Fruit fly (Drosophila melanogaster): ENCODE measurements around the gene RpL13A.
A peak's percentile ranks its signal among the peaks of the same experiment; 100 is the strongest.

The RpL13A gene

dm6 chr3R:5613114-5613443 lies 11.2 kb upstream of the RpL13A start, which contains the start of gene Atu (continued):
- TF ChIP-seq CG12071 (GFP tag; optimal IDR thresholded peaks at IDR 0.05) = no peak
- TF ChIP-seq Oli (tag; optimal IDR thresholded peaks at IDR 0.05) = no peak
- TF ChIP-seq bcd (GFP tag; optimal IDR thresholded peaks at IDR 0.05) = no peak
- TF ChIP-seq CG14014 (GFP tag; IDR thresholded peaks at IDR 0.05) = no peak
- peak; percentile 46 for TF ChIP-seq CG8089 (GFP tag; optimal IDR thresholded peaks at IDR 0.05)
- peak; percentile 24 for TF ChIP-seq MESR4 (GFP tag; optimal IDR thresholded peaks at IDR 0.05)
- no peak for TF ChIP-seq Hmx (GFP tag; optimal IDR thresholded peaks at IDR 0.05)
- TF ChIP-seq CG9215 (GFP tag; IDR thresholded peaks at IDR 0.05) = no peak
- no peak for TF ChIP-seq pfk (GFP tag; optimal IDR thresholded peaks at IDR 0.05)
- TF ChIP-seq gro (GFP tag; optimal IDR thresholded peaks at IDR 0.05) = peak; percentile 25
- peak; percentile 32 for TF ChIP-seq CG9727 (GFP tag; optimal IDR thresholded peaks at IDR 0.05)
- TF ChIP-seq CG15479 (GFP tag; optimal IDR thresholded peaks at IDR 0.05) = no peak
- TF ChIP-seq CG31365 (tag; optimal IDR thresholded peaks at IDR 0.05) = no peak
- TF ChIP-seq HmgZ (tag; optimal IDR thresholded peaks at IDR 0.05) = peak; percentile 79
- TF ChIP-seq dan (GFP tag; IDR thresholded peaks at IDR 0.05) = no peak
- TF ChIP-seq CG4617 (GFP tag; optimal IDR thresholded peaks at IDR 0.05; ENCODE audit: borderline replicate concordance) = no peak
- no peak for TF ChIP-seq emc (GFP tag; optimal IDR thresholded peaks at IDR 0.05)
- TF ChIP-seq CG9437 (GFP tag; optimal IDR thresholded peaks at IDR 0.05) = peak; percentile 24
- TF ChIP-seq Dip2 (GFP tag; IDR thresholded peaks at IDR 0.05) = no peak
- no peak for TF ChIP-seq CG11093 (GFP tag; IDR thresholded peaks at IDR 0.05)
- peak; percentile 47 for TF ChIP-seq Antp (GFP tag; optimal IDR thresholded peaks at IDR 0.05)
- no peak for TF ChIP-seq ems (GFP tag; optimal IDR thresholded peaks at IDR 0.05)
- no peak for TF ChIP-seq tll (GFP tag; optimal IDR thresholded peaks at IDR 0.05)
- TF ChIP-seq Ets65A (GFP tag) = no peak
- TF ChIP-seq CG7357 (GFP tag; IDR thresholded peaks at IDR 0.05) = no peak
- no peak for TF ChIP-seq ftz-f1 (GFP tag; optimal IDR thresholded peaks at IDR 0.05)
- no peak for TF ChIP-seq Poxn (GFP tag; IDR thresholded peaks at IDR 0.05)
- no peak for TF ChIP-seq CG11695 (GFP tag; IDR thresholded peaks at IDR 0.05)
- peak; percentile 51 for TF ChIP-seq CG7928 (GFP tag; optimal IDR thresholded peaks at IDR 0.05)
- TF ChIP-seq CG10654 (GFP tag; optimal IDR thresholded peaks at IDR 0.05) = no peak
- TF ChIP-seq CG3995 (GFP tag; optimal IDR thresholded peaks at IDR 0.05) = peak; percentile 80
- TF ChIP-seq CG10431 (GFP tag; optimal IDR thresholded peaks at IDR 0.05) = no peak
- no peak for TF ChIP-seq tgo (GFP tag; IDR thresholded peaks at IDR 0.05)
- peak; percentile 3 for TF ChIP-seq Max (GFP tag; optimal IDR thresholded peaks at IDR 0.05)
- no peak for TF ChIP-seq kni (GFP tag; optimal IDR thresholded peaks at IDR 0.05)
- TF ChIP-seq CG6272 (GFP tag; IDR thresholded peaks at IDR 0.05) = no peak
- no peak for TF ChIP-seq CG32767 (GFP tag; IDR thresholded peaks at IDR 0.05)
- no peak for TF ChIP-seq CG8478 (optimal IDR thresholded peaks at IDR 0.05)
- TF ChIP-seq pnt (GFP tag; optimal IDR thresholded peaks at IDR 0.05) = no peak
- TF ChIP-seq Usf (GFP tag; optimal IDR thresholded peaks at IDR 0.05) = no peak
- no peak for TF ChIP-seq B-H1 (GFP tag; IDR thresholded peaks at IDR 0.05)
- no peak for TF ChIP-seq CG31388 (GFP tag; optimal IDR thresholded peaks at IDR 0.05)
- TF ChIP-seq CG3407 (GFP tag; optimal IDR thresholded peaks at IDR 0.05) = no peak
- no peak for TF ChIP-seq so (GFP tag; IDR thresholded peaks at IDR 0.05)
- peak; percentile 26 for TF ChIP-seq zen (tag; optimal IDR thresholded peaks at IDR 0.05)
- TF ChIP-seq CG17361 (GFP tag; IDR thresholded peaks at IDR 0.05) = peak; percentile 58; the same call in 2 of the 3 replicates
- TF ChIP-seq gfzf (GFP tag; optimal IDR thresholded peaks at IDR 0.05) = peak; percentile 27
- TF ChIP-seq ttk (GFP tag; IDR thresholded peaks at IDR 0.05) = no peak
- TF ChIP-seq CG30403 (GFP tag; optimal IDR thresholded peaks at IDR 0.05) = peak; percentile 54
- no peak for TF ChIP-seq danr (GFP tag; IDR thresholded peaks at IDR 0.05)
- no peak for TF ChIP-seq klu (GFP tag; IDR thresholded peaks at IDR 0.05)
- TF ChIP-seq Lim3 (GFP tag; IDR thresholded peaks at IDR 0.05) = no peak
- no peak for TF ChIP-seq BtbVII (GFP tag; optimal IDR thresholded peaks at IDR 0.05)
- no peak for TF ChIP-seq CG17802 (tag; optimal IDR thresholded peaks at IDR 0.05)

Data from whole organism, embryonic.